Fruit fly (Drosophila melanogaster) whole organism, embryonic: ENCODE data around the gene CG14354.

ENCODE experiments used
- CG4730 ChIP-seq: fragments of 200-800 bp; sonication (Bioruptor generic); IDR thresholded peaks from 2 replicates; pipeline ENCODE4 v1.3.6; 2022; ENCODE audit warnings: missing biosample characterization, missing genetic modification characterization
- CG6813 ChIP-seq: fragments of 200-800 bp; sonication (Bioruptor generic); optimal IDR thresholded peaks from 2 replicates; lab custom pipeline; 2017; ENCODE audit warnings: missing biosample characterization, missing genetic modification characterization, mild to moderate bottlenecking, moderate library complexity, missing genetic modification reagents
- CG9727 ChIP-seq: fragments of 200-800 bp; sonication (Bioruptor generic); optimal IDR thresholded peaks from 3 replicates; lab custom pipeline; 2017; ENCODE audit warnings: missing biosample characterization, mild to moderate bottlenecking, missing genetic modification characterization

CG14354 gene

DNA sequence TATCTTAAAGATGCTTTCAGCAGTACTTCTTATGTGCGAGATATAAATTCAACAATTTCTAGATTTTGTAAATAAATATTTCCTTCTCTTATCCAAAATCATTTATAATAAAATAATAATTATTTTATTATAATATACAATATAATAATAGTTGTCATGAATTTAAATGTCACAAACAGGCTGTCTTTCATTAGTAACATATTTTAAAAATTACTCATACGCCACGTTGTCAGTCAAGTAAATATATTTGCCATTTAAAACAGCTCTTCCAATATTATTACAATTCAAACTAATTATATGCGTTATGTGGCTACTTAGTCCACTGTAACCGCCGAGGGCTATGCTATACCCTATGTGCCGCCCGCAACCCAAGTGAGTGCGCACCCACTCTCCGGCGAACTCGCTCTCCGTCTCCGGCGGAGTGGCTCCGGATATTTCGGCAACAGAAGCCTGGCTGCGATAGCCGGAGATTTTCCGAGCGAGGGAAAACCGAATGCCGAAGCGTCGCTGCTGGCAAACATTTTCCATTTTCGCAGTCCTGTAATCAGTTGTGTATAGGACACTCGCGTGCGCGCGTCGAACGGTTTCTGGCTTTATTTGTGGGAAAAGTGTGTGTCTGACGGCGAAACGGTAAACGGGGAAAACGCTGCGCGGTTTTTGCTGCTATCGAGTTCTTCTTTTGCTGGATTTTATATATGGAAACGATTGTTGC, 40.5 kb downstream of the CG14354 start, which contains the start of gene CG5890 (continued):
- TF ChIP-seq CG6813 (GFP tag; lab: Kevin White, UChicago) (peak; percentile 36), CG4730 (GFP tag; lab: Robert Waterston, UW) (no peak), CG9727 (peak; percentile 37)
